Fruit fly (Drosophila melanogaster): Measurements from ENCODE around the gene CG16972.

DNA sequence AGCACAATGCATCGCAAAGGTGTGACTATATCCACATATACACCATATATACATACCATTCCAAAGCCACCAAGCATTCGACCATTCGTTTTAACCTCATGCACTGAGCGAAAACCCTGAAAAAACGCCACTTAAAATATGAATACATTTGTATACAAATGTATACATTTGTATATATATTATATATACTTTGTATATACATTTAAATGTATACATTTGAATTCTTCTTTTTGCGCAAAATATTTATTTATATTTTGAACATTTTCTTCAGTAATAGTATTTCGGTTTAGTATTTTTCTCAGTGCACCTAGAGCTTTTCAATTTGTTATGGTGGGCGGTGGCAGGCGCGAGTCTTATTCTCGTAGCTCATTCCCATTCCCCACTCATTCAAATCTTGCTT, 46.7 kb downstream of the CG16972 start:
- TF ChIP-seq cnc (optimal IDR thresholded peaks at IDR 0.05) (no peak), ovo (GFP tag; optimal IDR thresholded peaks at IDR 0.05) (no peak), Hr96 (GFP tag; optimal IDR thresholded peaks at IDR 0.05) (no peak), CG12768 (GFP tag; optimal IDR thresholded peaks at IDR 0.05) (peak; percentile 57), Crg-1 (GFP tag; optimal IDR thresholded peaks at IDR 0.05) (no peak), CG14711 (tag; optimal IDR thresholded peaks at IDR 0.05) (peak; percentile 56), CG5204 (GFP tag; optimal IDR thresholded peaks at IDR 0.05) (no peak), kay (GFP tag; ENCODE audit: borderline replicate concordance) (peak; percentile 71), CG1620 (GFP tag; optimal IDR thresholded peaks at IDR 0.05) (no peak), pad (GFP tag; optimal IDR thresholded peaks at IDR 0.05) (peak; percentile 11)

Data from whole organism, adult.